Fruit fly (Drosophila melanogaster) whole organism, adult: ENCODE data around the gene Jon65Ai.

ENCODE experiments used
- CG11617 ChIP-seq: fragments of 200-800 bp; sonication (Bioruptor generic); optimal IDR thresholded peaks from 2 replicates; lab custom pipeline; 2017; ENCODE audit warnings: mild to moderate bottlenecking, missing biosample characterization, missing genetic modification reagents, missing genetic modification characterization
- CG12768 ChIP-seq: fragments of 200-800 bp; sonication (Bioruptor generic); optimal IDR thresholded peaks from 2 replicates; lab custom pipeline; 2017; ENCODE audit warnings: missing biosample characterization, missing genetic modification characterization, mild to moderate bottlenecking, moderate library complexity, missing genetic modification reagents
- CG14711 ChIP-seq: fragments of 200-800 bp; sonication (Bioruptor generic); optimal IDR thresholded peaks from 2 replicates; lab custom pipeline; 2018; ENCODE audit warnings: missing biosample characterization, mild to moderate bottlenecking, missing genetic modification characterization, moderate library complexity
- CG1620 ChIP-seq: fragments of 200-800 bp; sonication (Bioruptor generic); optimal IDR thresholded peaks from 2 replicates; lab custom pipeline; 2016; ENCODE audit warnings: missing biosample characterization, missing genetic modification characterization
- CG33017 ChIP-seq: fragments of 200-800 bp; sonication (Bioruptor generic); optimal IDR thresholded peaks from 2 replicates; lab custom pipeline; 2018; ENCODE audit warnings: missing biosample characterization, mild to moderate bottlenecking, missing genetic modification characterization, moderate library complexity
- CG5204 ChIP-seq: fragments of 200-800 bp; sonication (Bioruptor generic); optimal IDR thresholded peaks from 2 replicates; lab custom pipeline; 2016; ENCODE audit warnings: missing biosample characterization, missing genetic modification characterization
- CG7045 ChIP-seq: fragments of 200-800 bp; sonication (Bioruptor generic); optimal IDR thresholded peaks from 2 replicates; lab custom pipeline; 2017; ENCODE audit warnings: missing biosample characterization, mild to moderate bottlenecking, missing genetic modification characterization
- CG7101 ChIP-seq: fragments of 200-800 bp; sonication (Bioruptor generic); optimal IDR thresholded peaks from 2 replicates; lab custom pipeline; 2018; ENCODE audit warnings: missing biosample characterization, mild to moderate bottlenecking, missing genetic modification characterization, moderate library complexity
- Clk ChIP-seq: fragments of 200-800 bp; sonication (Bioruptor generic); optimal IDR thresholded peaks from 2 replicates; lab custom pipeline; 2017; ENCODE audit warnings: missing biosample characterization, missing genetic modification characterization
- Crg-1 ChIP-seq: fragments of 200-800 bp; sonication (Bioruptor generic); optimal IDR thresholded peaks from 2 replicates; lab custom pipeline; 2016; ENCODE audit warnings: missing biosample characterization, missing genetic modification characterization
- Hr96 ChIP-seq: fragments of 200-800 bp; sonication (Bioruptor generic); optimal IDR thresholded peaks from 2 replicates; lab custom pipeline; 2016; ENCODE audit warnings: missing biosample characterization, missing genetic modification characterization
- Mnt ChIP-seq: fragments of 200-800 bp; sonication (Bioruptor generic); optimal IDR thresholded peaks from 2 replicates; lab custom pipeline; 2016; ENCODE audit warnings: missing biosample characterization, mild to moderate bottlenecking, missing genetic modification characterization
- bab1 ChIP-seq: fragments of 200-800 bp; sonication (Bioruptor generic); optimal IDR thresholded peaks from 3 replicates; lab custom pipeline; 2019; ENCODE audit warnings: missing biosample characterization, mild to moderate bottlenecking, missing genetic modification characterization, moderate library complexity
- cic ChIP-seq: fragments of 200-800 bp; sonication (Bioruptor generic); optimal IDR thresholded peaks from 2 replicates; lab custom pipeline; 2017; ENCODE audit warnings: missing biosample characterization, mild to moderate bottlenecking, missing genetic modification characterization, moderate library complexity
- cnc ChIP-seq, 2 experiments: fragments of >200 bp; optimal IDR thresholded peaks; 2 replicates each; lab custom pipeline; 2017
- kay ChIP-seq: fragments of 200-800 bp; sonication (Bioruptor generic); peaks from one replicate; lab custom pipeline; 2016; ENCODE audit warnings: missing biosample characterization, missing genetic modification characterization, borderline replicate concordance
- ovo ChIP-seq: fragments of 200-800 bp; sonication (Bioruptor generic); optimal IDR thresholded peaks from 2 replicates; lab custom pipeline; 2016; ENCODE audit warnings: missing biosample characterization, missing genetic modification characterization
- pad ChIP-seq: fragments of 200-800 bp; sonication (Bioruptor generic); optimal IDR thresholded peaks from 3 replicates; lab custom pipeline; 2017; ENCODE audit warnings: missing biosample characterization, missing genetic modification characterization, mild to moderate bottlenecking, moderate library complexity, missing genetic modification reagents
- tj ChIP-seq: fragments of 200-800 bp; sonication (Bioruptor generic); optimal IDR thresholded peaks from 3 replicates; lab custom pipeline; 2017; ENCODE audit warnings: missing biosample characterization, mild to moderate bottlenecking, missing genetic modification characterization, moderate library complexity
- toe ChIP-seq: fragments of 200-800 bp; sonication (Bioruptor generic); optimal IDR thresholded peaks from 2 replicates; lab custom pipeline; 2016; ENCODE audit warnings: missing biosample characterization, missing genetic modification characterization

Jon65Ai gene

dm6 chr3L:6054343-6054742 is at the start of gene Jon65Ai:
TSS of gene Jon65Ai (minus strand) at chr3L:6054443.
- TF ChIP-seq cic (GFP tag; lab: Kevin White, UChicago) (no peak), CG7101 (tag; lab: Kevin White, UChicago) (no peak), tj (GFP tag; lab: Kevin White, UChicago) (no peak), CG12768 (GFP tag; lab: Kevin White, UChicago) (no peak)

dm6 chr3L:6103658-6104057 is 49.4 kb upstream of the Jon65Ai start:
- TF ChIP-seq toe (GFP tag; lab: Kevin White, UChicago) (no peak), cnc (optimal IDR thresholded peaks at IDR 0.05; lab: Kevin White, UChicago) (no peak), CG11617 (no peak), Crg-1 (GFP tag; lab: Kevin White, UChicago) (no peak), ovo (GFP tag; lab: Kevin White, UChicago) (no peak), tj (GFP tag; lab: Kevin White, UChicago) (no peak), CG14711 (tag; lab: Kevin White, UChicago) (no peak), kay (GFP tag; lab: Kevin White, UChicago) (no peak), bab1 (GFP tag; lab: Kevin White, UChicago) (no peak), CG5204 (GFP tag; lab: Kevin White, UChicago) (no peak), cic (GFP tag; lab: Kevin White, UChicago) (no peak), CG33017 (tag; lab: Kevin White, UChicago) (no peak), Clk (GFP tag; lab: Kevin White, UChicago) (no peak), Hr96 (GFP tag; lab: Kevin White, UChicago) (no peak), CG7045 (GFP tag; lab: Kevin White, UChicago) (no peak), CG7101 (tag; lab: Kevin White, UChicago) (no peak), CG12768 (GFP tag; lab: Kevin White, UChicago) (no peak), Mnt (GFP tag; lab: Kevin White, UChicago) (no peak), CG1620 (GFP tag; lab: Kevin White, UChicago) (no peak), pad (GFP tag; lab: Kevin White, UChicago) (no peak)

dm6 chr3L:6097270-6097669 is 43.0 kb upstream of the Jon65Ai start, which contains the start of gene Ets65A:
TSS of gene Ets65A (plus strand) at chr3L:6097617.
- TF ChIP-seq CG7045 (GFP tag; lab: Kevin White, UChicago) (no peak), CG12768 (GFP tag; lab: Kevin White, UChicago) (no peak), CG5204 (GFP tag; lab: Kevin White, UChicago) (no peak), Hr96 (GFP tag; lab: Kevin White, UChicago) (no peak), CG11617 (no peak), cic (GFP tag; lab: Kevin White, UChicago) (no peak), pad (GFP tag; lab: Kevin White, UChicago) (no peak), ovo (GFP tag; lab: Kevin White, UChicago) (no peak), Mnt (GFP tag; lab: Kevin White, UChicago) (no peak), kay (GFP tag; lab: Kevin White, UChicago) (no peak), CG14711 (tag; lab: Kevin White, UChicago) (no peak), bab1 (GFP tag; lab: Kevin White, UChicago) (no peak), Crg-1 (GFP tag; lab: Kevin White, UChicago) (no peak), CG33017 (tag; lab: Kevin White, UChicago) (no peak), tj (GFP tag; lab: Kevin White, UChicago) (no peak), cnc (optimal IDR thresholded peaks at IDR 0.05; lab: Kevin White, UChicago) (no peak), toe (GFP tag; lab: Kevin White, UChicago) (no peak), CG1620 (GFP tag; lab: Kevin White, UChicago) (no peak), Clk (GFP tag; lab: Kevin White, UChicago) (no peak), CG7101 (tag; lab: Kevin White, UChicago) (no peak)

dm6 chr3L:6094697-6095096 is 40.5 kb upstream of the Jon65Ai start, which contains the start of the genes CG10467 and loj:
TSS of gene CG10467 (minus strand) at chr3L:6094747.
TSS of gene loj (plus strand) at chr3L:6094987.
- TF ChIP-seq CG33017 (tag; lab: Kevin White, UChicago) (peak; percentile 88), Mnt (GFP tag; lab: Kevin White, UChicago) (peak; percentile 62), Crg-1 (GFP tag; lab: Kevin White, UChicago) (peak; percentile 77), cnc (optimal IDR thresholded peaks at IDR 0.05; lab: Kevin White, UChicago) (no peak), ovo (GFP tag; lab: Kevin White, UChicago) (peak; percentile 86), pad (GFP tag; lab: Kevin White, UChicago) (peak; percentile 78), CG11617 (peak; percentile 87), toe (GFP tag; lab: Kevin White, UChicago) (peak; percentile 84), kay (GFP tag; lab: Kevin White, UChicago) (no peak), CG7045 (GFP tag; lab: Kevin White, UChicago) (peak; percentile 93), CG14711 (tag; lab: Kevin White, UChicago) (peak; percentile 94), cic (GFP tag; lab: Kevin White, UChicago) (peak; percentile 31), Hr96 (GFP tag; lab: Kevin White, UChicago) (peak; percentile 75), Clk (GFP tag; lab: Kevin White, UChicago) (peak; percentile 81), bab1 (GFP tag; lab: Kevin White, UChicago) (peak; percentile 88), tj (GFP tag; lab: Kevin White, UChicago) (peak; percentile 69), CG5204 (GFP tag; lab: Kevin White, UChicago) (peak; percentile 88), CG7101 (tag; lab: Kevin White, UChicago) (peak; percentile 92), CG1620 (GFP tag; lab: Kevin White, UChicago) (peak; percentile 88), CG12768 (GFP tag; lab: Kevin White, UChicago) (peak; percentile 91)

dm6 chr3L:6093213-6093612 is 39.0 kb upstream of the Jon65Ai start, which contains the start of gene CG10469:
TSS of gene CG10469 (minus strand) at chr3L:6093313.
- TF ChIP-seq cnc (optimal IDR thresholded peaks at IDR 0.05; lab: Kevin White, UChicago) (no peak), bab1 (GFP tag; lab: Kevin White, UChicago) (no peak), CG33017 (tag; lab: Kevin White, UChicago) (no peak), Mnt (GFP tag; lab: Kevin White, UChicago) (no peak), Clk (GFP tag; lab: Kevin White, UChicago) (no peak), kay (GFP tag; lab: Kevin White, UChicago) (no peak), Crg-1 (GFP tag; lab: Kevin White, UChicago) (no peak), CG7101 (tag; lab: Kevin White, UChicago) (no peak), toe (GFP tag; lab: Kevin White, UChicago) (no peak), ovo (GFP tag; lab: Kevin White, UChicago) (no peak)
